Fruit fly (Drosophila melanogaster) whole organism, embryonic: ENCODE measurements around the gene Idgf3.

Experiments
- Ada2b ChIP-seq: fragments of 200-800 bp; sonication (Bioruptor generic); IDR thresholded peaks from 2 replicates; pipeline ENCODE4 v1.3.6; 2022; ENCODE audit warnings: missing biosample characterization, missing genetic modification characterization
- CG10366 ChIP-seq: fragments of 200-800 bp; sonication (Bioruptor generic); IDR thresholded peaks from 2 replicates; pipeline ENCODE4 v1.3.6; 2022; ENCODE audit warnings: missing biosample characterization, missing genetic modification characterization
- CG10959 ChIP-seq: fragments of 200-800 bp; sonication (Bioruptor generic); IDR thresholded peaks from 2 replicates; pipeline ENCODE4 v1.3.6; 2022; ENCODE audit warnings: missing biosample characterization, missing genetic modification characterization
- CG11398 ChIP-seq: fragments of 200-800 bp; sonication (Bioruptor generic); optimal IDR thresholded peaks from 2 replicates; lab custom pipeline; 2016; ENCODE audit warnings: missing biosample characterization, missing genetic modification characterization
- CG11504 ChIP-seq: fragments of 200-800 bp; sonication (Bioruptor generic); optimal IDR thresholded peaks from 3 replicates; lab custom pipeline; 2019; ENCODE audit warnings: missing biosample characterization, mild to moderate bottlenecking, missing genetic modification characterization, moderate library complexity
- CG11695 ChIP-seq: fragments of 200-800 bp; sonication (Bioruptor generic); IDR thresholded peaks from 3 replicates; pipeline ENCODE4 v1.3.6; 2022; ENCODE audit warnings: missing biosample characterization, missing genetic modification characterization
- CG11696 ChIP-seq: fragments of 200-800 bp; sonication (Bioruptor generic); IDR thresholded peaks from 2 replicates; pipeline ENCODE4 v1.3.6; 2022; ENCODE audit warnings: missing biosample characterization, missing genetic modification characterization
- CG13287 ChIP-seq: fragments of 200-800 bp; sonication (Bioruptor generic); IDR thresholded peaks from 2 replicates; pipeline ENCODE4 v1.3.6; 2022; ENCODE audit warnings: missing biosample characterization, missing genetic modification characterization; ENCODE audit not compliant: partially characterized antibody
- CG13296 ChIP-seq: fragments of 200-800 bp; sonication (Bioruptor generic); optimal IDR thresholded peaks from 3 replicates; lab custom pipeline; 2018; ENCODE audit warnings: missing biosample characterization, mild to moderate bottlenecking, missing genetic modification characterization
- CG13775 ChIP-seq: fragments of 200-800 bp; sonication (Bioruptor generic); optimal IDR thresholded peaks from 3 replicates; lab custom pipeline; 2017; ENCODE audit warnings: missing biosample characterization, mild to moderate bottlenecking, missing genetic modification characterization
- CG15073 ChIP-seq: fragments of 200-800 bp; sonication (Bioruptor generic); optimal IDR thresholded peaks from 2 replicates; lab custom pipeline; 2016; ENCODE audit warnings: missing biosample characterization, missing genetic modification characterization
- CG17359 ChIP-seq: fragments of 200-800 bp; sonication (Bioruptor generic); optimal IDR thresholded peaks from 3 replicates; lab custom pipeline; 2018; ENCODE audit warnings: missing biosample characterization, mild to moderate bottlenecking, missing genetic modification characterization, moderate library complexity
- CG2129 ChIP-seq: fragments of 200-800 bp; sonication (Bioruptor generic); IDR thresholded peaks from 2 replicates; pipeline ENCODE4 v1.3.6; 2022; ENCODE audit warnings: missing biosample characterization, missing genetic modification characterization; ENCODE audit not compliant: partially characterized antibody
- CG2875 ChIP-seq: fragments of 200-800 bp; sonication (Bioruptor generic); optimal IDR thresholded peaks from 2 replicates; lab custom pipeline; 2017; ENCODE audit warnings: missing biosample characterization, mild to moderate bottlenecking, missing genetic modification characterization, missing genetic modification reagents
- CG30403 ChIP-seq: fragments of 200-800 bp; sonication (Bioruptor generic); optimal IDR thresholded peaks from 3 replicates; lab custom pipeline; 2016; ENCODE audit warnings: missing biosample characterization, missing genetic modification characterization
- CG8290 ChIP-seq, 3 experiments: fragments of 200-800 bp; sonication (Bioruptor generic); optimal IDR thresholded peaks; 2 replicates each; lab custom pipeline; 2016 to 2019; ENCODE audit warnings: missing biosample characterization in 3 of 3, missing genetic modification characterization in 3 of 3, mild to moderate bottlenecking in 2 of 3, moderate library complexity in 1 of 3
- CG9932 ChIP-seq: fragments of 200-800 bp; sonication (Bioruptor generic); IDR thresholded peaks from 2 replicates; pipeline ENCODE4 v1.3.6; 2022; ENCODE audit warnings: missing biosample characterization, missing genetic modification characterization
- CkIIα-i1 ChIP-seq: fragments of 200-800 bp; sonication (Bioruptor generic); IDR thresholded peaks from 2 replicates; pipeline ENCODE4 v1.3.6; 2022; ENCODE audit warnings: missing biosample characterization, missing genetic modification characterization
- D ChIP-seq, 2 experiments: fragments of 200-800 bp in 1 of 2; fragments of >200 bp in 1 of 2; sonication (Bioruptor generic) in 1 of 2; optimal IDR thresholded peaks; 2 replicates in 1 of 2; 3 replicates in 1 of 2; lab custom pipeline; 2017; ENCODE audit warnings: mild to moderate bottlenecking in 1 of 2, missing biosample characterization in 1 of 2, missing genetic modification characterization in 1 of 2, missing genetic modification reagents in 1 of 2
- Dad ChIP-seq: fragments of 200-800 bp; sonication (Bioruptor generic); optimal IDR thresholded peaks from 3 replicates; lab custom pipeline; 2016; ENCODE audit warnings: missing biosample characterization, missing genetic modification characterization
- Dref ChIP-seq: fragments of 200-800 bp; sonication (Bioruptor generic); IDR thresholded peaks from 2 replicates; pipeline ENCODE4 v1.3.6; 2022; ENCODE audit warnings: missing biosample characterization, missing genetic modification characterization
- Fer1 ChIP-seq: fragments of 200-800 bp; sonication (Bioruptor generic); optimal IDR thresholded peaks from 2 replicates; lab custom pipeline; 2017; ENCODE audit warnings: missing biosample characterization, mild to moderate bottlenecking, missing genetic modification characterization
- Gsc ChIP-seq: fragments of 200-800 bp; sonication (Bioruptor generic); IDR thresholded peaks from 2 replicates; pipeline ENCODE4 v1.3.6; 2022; ENCODE audit warnings: missing biosample characterization, missing genetic modification characterization
- HLH4C ChIP-seq: fragments of 200-800 bp; sonication (Bioruptor generic); IDR thresholded peaks from 3 replicates; pipeline ENCODE4 v1.3.6; 2022; ENCODE audit warnings: missing biosample characterization, missing genetic modification characterization; ENCODE audit not compliant: partially characterized antibody
- HLHmδ ChIP-seq: fragments of 200-800 bp; sonication (Bioruptor generic); optimal IDR thresholded peaks from 2 replicates; lab custom pipeline; 2018; ENCODE audit warnings: missing biosample characterization, mild to moderate bottlenecking, missing genetic modification characterization, moderate library complexity
- Hand ChIP-seq: fragments of 200-800 bp; sonication (Bioruptor generic); optimal IDR thresholded peaks from 2 replicates; lab custom pipeline; 2017; ENCODE audit warnings: mild to moderate bottlenecking, missing biosample characterization, missing genetic modification reagents, missing genetic modification characterization
- Lim3 ChIP-seq: fragments of 200-800 bp; sonication (Bioruptor generic); IDR thresholded peaks from 2 replicates; pipeline ENCODE4 v1.3.6; 2022; ENCODE audit warnings: missing biosample characterization, missing genetic modification characterization
- Spps ChIP-seq: fragments of 200-800 bp; sonication (Bioruptor generic); optimal IDR thresholded peaks from 2 replicates; lab custom pipeline; 2018; ENCODE audit warnings: missing biosample characterization, mild to moderate bottlenecking, missing genetic modification characterization
- Stat92E ChIP-seq, 3 experiments: fragments of >200 bp in 2 of 3; fragments of 200-800 bp in 1 of 3; sonication (Bioruptor generic) in 1 of 3; optimal IDR thresholded peaks; 2 replicates each; lab custom pipeline; 2017 to 2019; ENCODE audit warnings: missing biosample characterization in 3 of 3, missing genetic modification characterization in 3 of 3, mild to moderate bottlenecking in 1 of 3, moderate library complexity in 1 of 3
- cg ChIP-seq: fragments of 200-800 bp; sonication (Bioruptor generic); optimal IDR thresholded peaks from 3 replicates; lab custom pipeline; 2019; ENCODE audit warnings: missing biosample characterization, mild to moderate bottlenecking, missing genetic modification characterization, moderate library complexity
- chinmo ChIP-seq: fragments of 200-800 bp; sonication (Bioruptor generic); IDR thresholded peaks from 4 replicates; pipeline ENCODE4 v1.3.6; 2022; ENCODE audit warnings: missing biosample characterization, missing genetic modification characterization; ENCODE audit not compliant: partially characterized antibody
- chm ChIP-seq: fragments of 200-800 bp; sonication (Bioruptor generic); IDR thresholded peaks from 2 replicates; pipeline ENCODE4 v1.3.6; 2022; ENCODE audit warnings: missing biosample characterization, missing genetic modification characterization
- da ChIP-seq: fragments of 200-800 bp; sonication (Bioruptor generic); optimal IDR thresholded peaks from 2 replicates; lab custom pipeline; 2016; ENCODE audit warnings: missing biosample characterization, missing genetic modification characterization
- eve ChIP-seq, 2 experiments: fragments of >200 bp; optimal IDR thresholded peaks; 2 replicates each; lab custom pipeline; 2017; ENCODE audit warnings: missing biosample characterization in 2 of 2, missing genetic modification characterization in 2 of 2
- ewg ChIP-seq: fragments of 200-800 bp; sonication (Bioruptor generic); optimal IDR thresholded peaks from 3 replicates; lab custom pipeline; 2017; ENCODE audit warnings: mild to moderate bottlenecking, missing biosample characterization, missing genetic modification reagents, missing genetic modification characterization
- hth ChIP-seq: fragments of >200 bp; optimal IDR thresholded peaks from 2 replicates; lab custom pipeline; 2017; ENCODE audit warnings: inconsistent platforms
- kah ChIP-seq: fragments of 200-800 bp; sonication (Bioruptor generic); optimal IDR thresholded peaks from 2 replicates; lab custom pipeline; 2018; ENCODE audit warnings: missing biosample characterization, mild to moderate bottlenecking, missing genetic modification characterization
- kay ChIP-seq: fragments of 200-800 bp; sonication (Bioruptor generic); optimal IDR thresholded peaks from 2 replicates; lab custom pipeline; 2016; ENCODE audit warnings: missing biosample characterization, missing genetic modification characterization
- kni ChIP-seq: fragments of 200-800 bp; sonication (Bioruptor generic); optimal IDR thresholded peaks from 3 replicates; lab custom pipeline; 2017; ENCODE audit warnings: mild to moderate bottlenecking, missing biosample characterization, missing genetic modification reagents, missing genetic modification characterization
- onecut ChIP-seq: fragments of 200-800 bp; sonication (Bioruptor generic); IDR thresholded peaks from 2 replicates; pipeline ENCODE4 v1.3.6; 2022; ENCODE audit warnings: missing biosample characterization, missing genetic modification characterization
- pfk ChIP-seq: fragments of 200-800 bp; sonication (Bioruptor generic); optimal IDR thresholded peaks from 2 replicates; lab custom pipeline; 2018; ENCODE audit warnings: missing biosample characterization, mild to moderate bottlenecking, missing genetic modification characterization, moderate library complexity
- pzg ChIP-seq: fragments of 200-800 bp; sonication (Bioruptor generic); optimal IDR thresholded peaks from 3 replicates; lab custom pipeline; 2018; ENCODE audit warnings: missing biosample characterization, mild to moderate bottlenecking, missing genetic modification characterization, moderate library complexity
- sima ChIP-seq: fragments of 200-800 bp; sonication (Bioruptor generic); optimal IDR thresholded peaks from 2 replicates; lab custom pipeline; 2016; ENCODE audit warnings: missing biosample characterization, missing genetic modification characterization
- sisA ChIP-seq: fragments of 200-800 bp; sonication (Bioruptor generic); IDR thresholded peaks from 2 replicates; pipeline ENCODE4 v1.3.6; 2022; ENCODE audit warnings: missing biosample characterization, missing genetic modification characterization
- slbo ChIP-seq: fragments of 200-800 bp; sonication (Bioruptor generic); IDR thresholded peaks from 2 replicates; pipeline ENCODE4 v1.3.6; 2022; ENCODE audit warnings: missing biosample characterization, missing genetic modification characterization
- sug ChIP-seq: fragments of 200-800 bp; optimal IDR thresholded peaks from 2 replicates; lab custom pipeline; 2019; ENCODE audit warnings: missing biosample characterization, mild to moderate bottlenecking, missing genetic modification characterization, moderate library complexity
- tin ChIP-seq: fragments of 200-800 bp; sonication (Bioruptor generic); optimal IDR thresholded peaks from 3 replicates; lab custom pipeline; 2016; ENCODE audit warnings: missing biosample characterization, missing genetic modification characterization
- tio ChIP-seq: fragments of 200-800 bp; sonication (Bioruptor generic); optimal IDR thresholded peaks from 2 replicates; lab custom pipeline; 2017; ENCODE audit warnings: missing biosample characterization, missing genetic modification characterization, inconsistent platforms
- unc-4 ChIP-seq: fragments of 200-800 bp; sonication (Bioruptor generic); IDR thresholded peaks from 2 replicates; pipeline ENCODE4 v1.3.6; 2022; ENCODE audit warnings: missing biosample characterization, missing genetic modification characterization; ENCODE audit not compliant: partially characterized antibody
- wor ChIP-seq: fragments of 200-800 bp; sonication (Bioruptor generic); IDR thresholded peaks from 2 replicates; pipeline ENCODE4 v1.3.6; 2022; ENCODE audit warnings: missing biosample characterization, missing genetic modification characterization

Idgf3 gene

dm6 chr2L:16500469-16500868 lies 49.8 kb downstream of the Idgf3 start (continued):
- TF ChIP-seq eve (GFP tag; optimal IDR thresholded peaks at IDR 0.05; lab: Kevin White, UChicago) (peak; percentile 76 to 95), Lim3 (GFP tag; lab: Robert Waterston, UW) (peak; percentile 70; the same call in 1 of the 2 replicates), wor (GFP tag; lab: Robert Waterston, UW) (peak; percentile 77), HLH4C (GFP tag; lab: Robert Waterston, UW) (no peak), unc-4 (no peak), CG2129 (GFP tag; lab: Robert Waterston, UW) (no peak), chinmo (no peak), cg (GFP tag; lab: Kevin White, UChicago) (peak; percentile 69), chm (peak; percentile 94), CG9932 (GFP tag; lab: Robert Waterston, UW) (peak; percentile 90), tin (GFP tag; lab: Kevin White, UChicago) (peak; percentile 87), Dref (GFP tag; lab: Robert Waterston, UW) (no peak), CG10366 (GFP tag; lab: Robert Waterston, UW) (peak; percentile 92), CG8290 (GFP tag; optimal IDR thresholded peaks at IDR 0.05; lab: Kevin White, UChicago) (peak; percentile 72), CG8290 (tag; optimal IDR thresholded peaks at IDR 0.05; lab: Kevin White, UChicago) (peak; percentile 50 to 95), kni (GFP tag; lab: Kevin White, UChicago) (peak; percentile 71), kay (peak; percentile 96), CG13775 (peak; percentile 85), sisA (GFP tag; lab: Robert Waterston, UW) (peak; percentile 94), CG10959 (GFP tag; lab: Robert Waterston, UW) (peak; percentile 93), CG11695 (peak; percentile 93), tio (GFP tag; lab: Kevin White, UChicago) (peak; percentile 87), Gsc (GFP tag; lab: Robert Waterston, UW) (no peak), HLHmδ (GFP tag; lab: Kevin White, UChicago) (no peak), Dad (GFP tag; lab: Kevin White, UChicago) (peak; percentile 73), slbo (GFP tag; lab: Robert Waterston, UW) (peak; percentile 93), kah (GFP tag; lab: Kevin White, UChicago) (peak; percentile 66), hth (lab: Kevin White, UChicago) (no peak), pfk (GFP tag; lab: Kevin White, UChicago) (no peak), CG11398 (GFP tag; lab: Kevin White, UChicago) (peak; percentile 61), CkIIα-i1 (GFP tag; lab: Robert Waterston, UW) (no peak), D (optimal IDR thresholded peaks at IDR 0.05; lab: Kevin White, UChicago) (no peak), D (GFP tag; optimal IDR thresholded peaks at IDR 0.05; lab: Kevin White, UChicago) (peak; percentile 84), CG15073 (GFP tag; lab: Kevin White, UChicago) (peak; percentile 74), CG11504 (tag; lab: Kevin White, UChicago) (peak; percentile 92), sug (tag; lab: Kevin White, UChicago) (peak; percentile 79), Fer1 (peak; percentile 87), CG2875 (GFP tag; lab: Kevin White, UChicago) (peak; percentile 83), Ada2b (peak; percentile 92), Stat92E (GFP tag; optimal IDR thresholded peaks at IDR 0.05; lab: Kevin White, UChicago) (peak in 1 of 3 experiments; percentile 64), Spps (peak; percentile 77), CG17359 (tag; lab: Kevin White, UChicago) (peak; percentile 89), ewg (peak; percentile 83), CG30403 (GFP tag; lab: Kevin White, UChicago) (peak; percentile 89), CG13287 (GFP tag; lab: Robert Waterston, UW) (no peak), Hand (peak; percentile 84), CG11696 (GFP tag; lab: Robert Waterston, UW) (peak; percentile 79), da (GFP tag; lab: Kevin White, UChicago) (peak; percentile 30), CG13296 (GFP tag; lab: Kevin White, UChicago) (peak; percentile 76), onecut (GFP tag; lab: Robert Waterston, UW) (peak; percentile 87), pzg (peak; percentile 6), sima (peak; percentile 31)
